Fruit fly (Drosophila melanogaster) whole organism, adult: Measurements from ENCODE around the gene CG4452.

Experiments used
- CG11617 ChIP-seq: fragments of 200-800 bp; sonication (Bioruptor generic); optimal IDR thresholded peaks from 2 replicates; lab custom pipeline; 2017; ENCODE audit warnings: mild to moderate bottlenecking, missing biosample characterization, missing genetic modification reagents, missing genetic modification characterization
- CG12768 ChIP-seq: fragments of 200-800 bp; sonication (Bioruptor generic); optimal IDR thresholded peaks from 2 replicates; lab custom pipeline; 2017; ENCODE audit warnings: missing biosample characterization, missing genetic modification characterization, mild to moderate bottlenecking, moderate library complexity, missing genetic modification reagents
- CG14711 ChIP-seq: fragments of 200-800 bp; sonication (Bioruptor generic); optimal IDR thresholded peaks from 2 replicates; lab custom pipeline; 2018; ENCODE audit warnings: missing biosample characterization, mild to moderate bottlenecking, missing genetic modification characterization, moderate library complexity
- CG1620 ChIP-seq: fragments of 200-800 bp; sonication (Bioruptor generic); optimal IDR thresholded peaks from 2 replicates; lab custom pipeline; 2016; ENCODE audit warnings: missing biosample characterization, missing genetic modification characterization
- CG33017 ChIP-seq: fragments of 200-800 bp; sonication (Bioruptor generic); optimal IDR thresholded peaks from 2 replicates; lab custom pipeline; 2018; ENCODE audit warnings: missing biosample characterization, mild to moderate bottlenecking, missing genetic modification characterization, moderate library complexity
- CG5204 ChIP-seq: fragments of 200-800 bp; sonication (Bioruptor generic); optimal IDR thresholded peaks from 2 replicates; lab custom pipeline; 2016; ENCODE audit warnings: missing biosample characterization, missing genetic modification characterization
- CG7045 ChIP-seq: fragments of 200-800 bp; sonication (Bioruptor generic); optimal IDR thresholded peaks from 2 replicates; lab custom pipeline; 2017; ENCODE audit warnings: missing biosample characterization, mild to moderate bottlenecking, missing genetic modification characterization
- CG7101 ChIP-seq: fragments of 200-800 bp; sonication (Bioruptor generic); optimal IDR thresholded peaks from 2 replicates; lab custom pipeline; 2018; ENCODE audit warnings: missing biosample characterization, mild to moderate bottlenecking, missing genetic modification characterization, moderate library complexity
- Clk ChIP-seq: fragments of 200-800 bp; sonication (Bioruptor generic); optimal IDR thresholded peaks from 2 replicates; lab custom pipeline; 2017; ENCODE audit warnings: missing biosample characterization, missing genetic modification characterization
- Crg-1 ChIP-seq: fragments of 200-800 bp; sonication (Bioruptor generic); optimal IDR thresholded peaks from 2 replicates; lab custom pipeline; 2016; ENCODE audit warnings: missing biosample characterization, missing genetic modification characterization
- Hr96 ChIP-seq: fragments of 200-800 bp; sonication (Bioruptor generic); optimal IDR thresholded peaks from 2 replicates; lab custom pipeline; 2016; ENCODE audit warnings: missing biosample characterization, missing genetic modification characterization
- Mnt ChIP-seq: fragments of 200-800 bp; sonication (Bioruptor generic); optimal IDR thresholded peaks from 2 replicates; lab custom pipeline; 2016; ENCODE audit warnings: missing biosample characterization, mild to moderate bottlenecking, missing genetic modification characterization
- bab1 ChIP-seq: fragments of 200-800 bp; sonication (Bioruptor generic); optimal IDR thresholded peaks from 3 replicates; lab custom pipeline; 2019; ENCODE audit warnings: missing biosample characterization, mild to moderate bottlenecking, missing genetic modification characterization, moderate library complexity
- cic ChIP-seq: fragments of 200-800 bp; sonication (Bioruptor generic); optimal IDR thresholded peaks from 2 replicates; lab custom pipeline; 2017; ENCODE audit warnings: missing biosample characterization, mild to moderate bottlenecking, missing genetic modification characterization, moderate library complexity
- cnc ChIP-seq, 2 experiments: fragments of >200 bp; optimal IDR thresholded peaks; 2 replicates each; lab custom pipeline; 2017
- kay ChIP-seq: fragments of 200-800 bp; sonication (Bioruptor generic); peaks from one replicate; lab custom pipeline; 2016; ENCODE audit warnings: missing biosample characterization, missing genetic modification characterization, borderline replicate concordance
- ovo ChIP-seq: fragments of 200-800 bp; sonication (Bioruptor generic); optimal IDR thresholded peaks from 2 replicates; lab custom pipeline; 2016; ENCODE audit warnings: missing biosample characterization, missing genetic modification characterization
- pad ChIP-seq: fragments of 200-800 bp; sonication (Bioruptor generic); optimal IDR thresholded peaks from 3 replicates; lab custom pipeline; 2017; ENCODE audit warnings: missing biosample characterization, missing genetic modification characterization, mild to moderate bottlenecking, moderate library complexity, missing genetic modification reagents
- tj ChIP-seq: fragments of 200-800 bp; sonication (Bioruptor generic); optimal IDR thresholded peaks from 3 replicates; lab custom pipeline; 2017; ENCODE audit warnings: missing biosample characterization, mild to moderate bottlenecking, missing genetic modification characterization, moderate library complexity
- toe ChIP-seq: fragments of 200-800 bp; sonication (Bioruptor generic); optimal IDR thresholded peaks from 2 replicates; lab custom pipeline; 2016; ENCODE audit warnings: missing biosample characterization, missing genetic modification characterization

The CG4452 gene

dm6 chr3L:9364131-9364530, 3.0 kb upstream of the CG4452 start, which contains the start of gene mRRF1:
Gene mRRF1, plus strand, starts transcription at chr3L:9364350.
- TF ChIP-seq ovo (GFP tag; lab: Kevin White, UChicago) (no peak), kay (GFP tag; lab: Kevin White, UChicago) (peak; percentile 27), bab1 (GFP tag; lab: Kevin White, UChicago) (peak; percentile 7), tj (GFP tag; lab: Kevin White, UChicago) (peak; percentile 38)

dm6 chr3L:9367431-9367867, 272 bp downstream of the CG4452 start:
- no peak for TF ChIP-seq cnc (optimal IDR thresholded peaks at IDR 0.05; lab: Kevin White, UChicago)
- peak; percentile 85 for TF ChIP-seq kay (GFP tag; lab: Kevin White, UChicago)
- no peak for TF ChIP-seq Clk
- TF ChIP-seq tj (GFP tag; lab: Kevin White, UChicago) = peak; percentile 100
- TF ChIP-seq ovo (GFP tag; lab: Kevin White, UChicago) = no peak
- TF ChIP-seq CG33017 (tag; lab: Kevin White, UChicago) = no peak
- TF ChIP-seq CG11617 (GFP tag; lab: Kevin White, UChicago) = peak; percentile 60
- peak; percentile 13 for TF ChIP-seq bab1 (GFP tag; lab: Kevin White, UChicago)
- TF ChIP-seq CG12768 (GFP tag; lab: Kevin White, UChicago) = peak; percentile 16
- no peak for TF ChIP-seq CG14711 (tag; lab: Kevin White, UChicago)
- no peak for TF ChIP-seq CG7045 (GFP tag; lab: Kevin White, UChicago)
- no peak for TF ChIP-seq toe (GFP tag; lab: Kevin White, UChicago)
- peak; percentile 67 for TF ChIP-seq cic

- no peak for TF ChIP-seq pad (GFP tag; lab: Kevin White, UChicago)
These were observed 1.5 kb downstream of the CG4452 start for dm6 chr3L:9368665-9369064.

- no peak for TF ChIP-seq cic
- TF ChIP-seq CG7101 (tag; lab: Kevin White, UChicago) = peak; percentile 61
- no peak for TF ChIP-seq toe (GFP tag; lab: Kevin White, UChicago)
- no peak for TF ChIP-seq ovo (GFP tag; lab: Kevin White, UChicago)
- peak; percentile 88 for TF ChIP-seq kay (GFP tag; lab: Kevin White, UChicago)
- TF ChIP-seq bab1 (GFP tag; lab: Kevin White, UChicago) = peak; percentile 56
- no peak for TF ChIP-seq cnc (optimal IDR thresholded peaks at IDR 0.05; lab: Kevin White, UChicago)
- no peak for TF ChIP-seq CG7045 (GFP tag; lab: Kevin White, UChicago)
- TF ChIP-seq Hr96 (GFP tag; lab: Kevin White, UChicago) = no peak
- no peak for TF ChIP-seq CG12768 (GFP tag; lab: Kevin White, UChicago)
- TF ChIP-seq CG11617 (GFP tag; lab: Kevin White, UChicago) = peak; percentile 48
- peak; percentile 18 for TF ChIP-seq pad (GFP tag; lab: Kevin White, UChicago)
- peak; percentile 40 for TF ChIP-seq Mnt
- peak; percentile 12 for TF ChIP-seq Crg-1
- peak; percentile 88 for TF ChIP-seq tj (GFP tag; lab: Kevin White, UChicago)
- no peak for TF ChIP-seq CG33017 (tag; lab: Kevin White, UChicago)
- TF ChIP-seq CG14711 (tag; lab: Kevin White, UChicago) = peak; percentile 49
- TF ChIP-seq CG1620 (GFP tag; lab: Kevin White, UChicago) = no peak
- peak; percentile 22 for TF ChIP-seq Clk
- TF ChIP-seq CG5204 (GFP tag; lab: Kevin White, UChicago) = no peak
These were observed 3.8 kb downstream of the CG4452 start, which contains the start of gene Fdx1 for dm6 chr3L:9370907-9371365. Gene Fdx1, minus strand, starts transcription at chr3L:9371238.

- TF ChIP-seq ovo (GFP tag; lab: Kevin White, UChicago) (peak; percentile 19), CG11617 (GFP tag; lab: Kevin White, UChicago) (no peak), cic (peak; percentile 39), CG1620 (GFP tag; lab: Kevin White, UChicago) (no peak), CG12768 (GFP tag; lab: Kevin White, UChicago) (peak; percentile 33)
These were observed 5.2 kb downstream of the CG4452 start, which contains the start of the genes Hsp67Bc, CG4456 and Hsp22 for dm6 chr3L:9372278-9372975. Gene Hsp67Bc, minus strand, starts transcription at chr3L:9372497. Gene CG4456, plus strand, starts transcription at chr3L:9372722. Gene Hsp22, plus strand, starts transcription at chr3L:9372931.

- TF ChIP-seq CG5204 (GFP tag; lab: Kevin White, UChicago) (no peak), CG14711 (tag; lab: Kevin White, UChicago) (peak; percentile 64), ovo (GFP tag; lab: Kevin White, UChicago) (no peak), cnc (optimal IDR thresholded peaks at IDR 0.05; lab: Kevin White, UChicago) (no peak), CG33017 (tag; lab: Kevin White, UChicago) (peak; percentile 71), cic (peak; percentile 23), tj (GFP tag; lab: Kevin White, UChicago) (peak; percentile 35), kay (GFP tag; lab: Kevin White, UChicago) (no peak), CG11617 (GFP tag; lab: Kevin White, UChicago) (peak; percentile 73), Mnt (peak; percentile 17), CG12768 (GFP tag; lab: Kevin White, UChicago) (peak; percentile 51), Hr96 (GFP tag; lab: Kevin White, UChicago) (no peak), pad (GFP tag; lab: Kevin White, UChicago) (peak; percentile 46), CG7101 (tag; lab: Kevin White, UChicago) (peak; percentile 58), toe (GFP tag; lab: Kevin White, UChicago) (no peak), Clk (peak; percentile 50), CG7045 (GFP tag; lab: Kevin White, UChicago) (peak; percentile 74), CG1620 (GFP tag; lab: Kevin White, UChicago) (no peak), bab1 (GFP tag; lab: Kevin White, UChicago) (peak; percentile 30), Crg-1 (peak; percentile 1)
These were observed 6.3 kb downstream of the CG4452 start for dm6 chr3L:9373374-9374004.
